Worm (Caenorhabditis elegans): Measurements from ENCODE around the gene T01G1.2.

Gene T01G1.2

DNA sequence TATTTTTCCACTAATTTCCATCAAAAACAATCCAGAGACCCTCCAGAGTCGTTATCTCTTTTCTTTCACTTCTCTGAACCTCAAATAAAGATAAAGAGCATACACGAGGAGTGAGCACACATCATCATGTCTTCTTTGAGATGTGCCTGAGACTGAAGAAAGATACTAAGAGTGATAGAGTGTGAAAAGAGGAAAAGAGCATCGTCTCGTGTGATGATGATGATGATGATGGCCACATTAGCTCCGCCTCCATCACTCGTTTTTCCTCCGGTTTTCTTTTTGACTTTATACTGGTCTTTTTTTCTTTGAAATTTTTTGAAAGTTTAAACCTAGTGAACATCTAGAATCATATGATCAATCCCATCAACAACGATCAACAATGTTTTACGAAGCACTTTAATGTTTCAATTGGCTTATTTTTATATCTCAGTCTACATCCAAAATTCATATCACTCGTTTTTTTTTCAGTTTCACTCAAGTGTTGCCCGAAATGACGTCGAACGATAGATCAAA, at the start of gene T01G1.2:
TSS of gene T01G1.2 (plus strand) at position 463 of the 513 bp plus-strand sequence.
- no peak for TF ChIP-seq ama-1 (optimal IDR thresholded peaks at IDR 0.05)
- no peak for TF ChIP-seq ceh-36 (tag; optimal IDR thresholded peaks at IDR 0.05)
- TF ChIP-seq hmbx-1 (tag; optimal IDR thresholded peaks at IDR 0.05) = no peak
- TF ChIP-seq flt-1 (GFP tag; IDR thresholded peaks at IDR 0.05) = no peak
- no peak for TF ChIP-seq scrt-1 (GFP tag; IDR thresholded peaks at IDR 0.05)
- no peak for TF ChIP-seq ets-7 (tag; optimal IDR thresholded peaks at IDR 0.05)
- no peak for TF ChIP-seq F13C5.2 (tag; optimal IDR thresholded peaks at IDR 0.05)
- no peak for TF ChIP-seq tbx-37 (GFP tag; conservative IDR thresholded peaks at IDR 0.05)
- no peak for TF ChIP-seq aly-1 (tag; optimal IDR thresholded peaks at IDR 0.05)
- TF ChIP-seq B0310.2 (tag; optimal IDR thresholded peaks at IDR 0.05) = no peak
- TF ChIP-seq hmg-4 (GFP tag; optimal IDR thresholded peaks at IDR 0.05) = no peak
- TF ChIP-seq sea-1 (GFP tag; conservative IDR thresholded peaks at IDR 0.05) = no peak
- TF ChIP-seq tra-4 (tag; optimal IDR thresholded peaks at IDR 0.05) = no peak
- no peak for TF ChIP-seq ceh-13 (GFP tag; optimal IDR thresholded peaks at IDR 0.05)
- no peak for TF ChIP-seq tbx-11 (GFP tag; IDR thresholded peaks at IDR 0.05)
- no peak for TF ChIP-seq hnd-1 (tag; optimal IDR thresholded peaks at IDR 0.05)
- TF ChIP-seq pes-1 (GFP tag; IDR thresholded peaks at IDR 0.05) = no peak

DNA sequence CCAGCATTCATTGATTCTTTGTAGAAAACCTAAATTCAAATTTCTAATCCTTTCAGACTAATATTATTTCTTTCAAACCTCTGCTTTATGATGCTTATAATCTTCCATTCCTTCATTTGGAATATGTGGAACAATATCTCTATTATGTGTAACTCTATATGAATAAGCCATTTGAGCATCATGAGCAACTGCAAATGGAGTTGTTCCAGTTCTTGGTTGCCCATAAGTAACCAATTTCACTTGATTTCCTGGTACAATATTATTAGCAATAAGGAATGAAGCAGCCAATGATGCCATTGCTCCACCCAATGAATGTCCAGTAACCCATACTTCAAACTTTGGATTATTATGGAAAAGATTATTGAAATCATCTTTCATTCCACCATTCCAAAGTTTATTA, 49.2 kb upstream of the T01G1.2 start:
- no peak for TF ChIP-seq pes-1 (GFP tag; IDR thresholded peaks at IDR 0.05)
- no peak for TF ChIP-seq sea-1 (GFP tag; conservative IDR thresholded peaks at IDR 0.05)
- no peak for TF ChIP-seq tbx-37 (GFP tag; conservative IDR thresholded peaks at IDR 0.05)
- no peak for TF ChIP-seq tbx-11 (GFP tag; IDR thresholded peaks at IDR 0.05)
- no peak for TF ChIP-seq ama-1 (optimal IDR thresholded peaks at IDR 0.05)
- TF ChIP-seq aly-1 (tag; optimal IDR thresholded peaks at IDR 0.05) = no peak
- TF ChIP-seq scrt-1 (GFP tag; IDR thresholded peaks at IDR 0.05) = no peak

DNA sequence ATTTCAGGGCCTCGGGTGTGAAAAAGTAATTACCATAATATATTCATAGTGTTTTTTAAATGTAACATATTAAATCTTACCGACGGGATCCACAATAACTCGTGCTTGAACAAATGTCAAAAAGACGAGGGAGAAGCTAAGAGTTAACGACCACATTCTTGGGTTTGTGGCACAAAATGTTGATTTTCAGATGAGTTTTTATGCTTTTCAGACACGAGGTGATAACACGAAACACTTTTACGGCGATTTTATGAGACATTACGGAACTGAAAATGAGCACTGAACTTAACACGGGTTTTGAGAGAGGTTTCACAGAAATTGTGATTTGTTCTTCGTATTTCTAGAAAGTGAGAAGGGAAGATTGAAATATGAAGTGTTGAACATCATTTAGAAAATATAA, 47.7 kb upstream of the T01G1.2 start, which contains the start of gene B0035.13:
TSS of gene B0035.13 (minus strand) at position 173 of the 400 bp plus-strand sequence.
- TF ChIP-seq tbx-37 (GFP tag; conservative IDR thresholded peaks at IDR 0.05) (no peak), hmg-4 (GFP tag; optimal IDR thresholded peaks at IDR 0.05) (no peak), ama-1 (optimal IDR thresholded peaks at IDR 0.05) (no peak), F13C5.2 (tag; optimal IDR thresholded peaks at IDR 0.05) (no peak), sea-1 (GFP tag; conservative IDR thresholded peaks at IDR 0.05) (no peak), ets-7 (tag; optimal IDR thresholded peaks at IDR 0.05) (no peak), scrt-1 (GFP tag; IDR thresholded peaks at IDR 0.05) (no peak), tbx-11 (GFP tag; IDR thresholded peaks at IDR 0.05) (no peak), ceh-36 (tag; optimal IDR thresholded peaks at IDR 0.05) (no peak), pes-1 (GFP tag; IDR thresholded peaks at IDR 0.05) (no peak), aly-1 (tag; optimal IDR thresholded peaks at IDR 0.05) (no peak), tra-4 (tag; optimal IDR thresholded peaks at IDR 0.05) (no peak), hnd-1 (tag; optimal IDR thresholded peaks at IDR 0.05) (no peak), B0310.2 (tag; optimal IDR thresholded peaks at IDR 0.05) (no peak), ceh-13 (GFP tag; optimal IDR thresholded peaks at IDR 0.05) (no peak)

DNA sequence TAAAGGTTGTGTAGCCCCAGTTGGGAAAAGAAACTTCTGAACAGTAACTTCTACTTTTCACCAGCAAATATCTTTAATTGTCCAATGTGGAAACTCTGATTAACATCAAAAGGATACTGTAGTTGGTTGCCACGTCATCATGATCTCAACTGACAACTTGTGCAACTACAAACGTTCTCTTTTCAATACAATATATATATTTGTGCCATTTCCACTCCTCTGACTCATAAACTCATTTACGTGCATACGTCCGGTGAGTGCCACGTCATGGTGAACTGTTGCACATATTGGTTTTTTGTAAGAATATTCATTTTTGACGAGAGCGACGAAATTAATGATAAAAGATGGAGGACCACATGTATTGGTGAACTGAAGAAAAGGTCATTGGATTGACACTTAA, 46.4 kb upstream of the T01G1.2 start:
- TF ChIP-seq sea-1 (GFP tag; conservative IDR thresholded peaks at IDR 0.05) = no peak
- no peak for TF ChIP-seq hnd-1 (tag; optimal IDR thresholded peaks at IDR 0.05)
- TF ChIP-seq hmg-4 (GFP tag; optimal IDR thresholded peaks at IDR 0.05) = no peak
- no peak for TF ChIP-seq aly-1 (tag; optimal IDR thresholded peaks at IDR 0.05)
- no peak for TF ChIP-seq hmbx-1 (tag; optimal IDR thresholded peaks at IDR 0.05)
- TF ChIP-seq scrt-1 (GFP tag; IDR thresholded peaks at IDR 0.05) = no peak
- TF ChIP-seq F13C5.2 (tag; optimal IDR thresholded peaks at IDR 0.05) = no peak
- no peak for TF ChIP-seq ama-1 (optimal IDR thresholded peaks at IDR 0.05)
- no peak for TF ChIP-seq tbx-11 (GFP tag; IDR thresholded peaks at IDR 0.05)
- TF ChIP-seq ets-7 (tag; optimal IDR thresholded peaks at IDR 0.05) = no peak
- TF ChIP-seq tra-4 (tag; optimal IDR thresholded peaks at IDR 0.05) = no peak
- no peak for TF ChIP-seq B0310.2 (tag; optimal IDR thresholded peaks at IDR 0.05)
- TF ChIP-seq tbx-37 (GFP tag; conservative IDR thresholded peaks at IDR 0.05) = no peak
- TF ChIP-seq pes-1 (GFP tag; IDR thresholded peaks at IDR 0.05) = no peak
- TF ChIP-seq flt-1 (GFP tag; IDR thresholded peaks at IDR 0.05) = no peak
- no peak for TF ChIP-seq ceh-13 (GFP tag; optimal IDR thresholded peaks at IDR 0.05)

DNA sequence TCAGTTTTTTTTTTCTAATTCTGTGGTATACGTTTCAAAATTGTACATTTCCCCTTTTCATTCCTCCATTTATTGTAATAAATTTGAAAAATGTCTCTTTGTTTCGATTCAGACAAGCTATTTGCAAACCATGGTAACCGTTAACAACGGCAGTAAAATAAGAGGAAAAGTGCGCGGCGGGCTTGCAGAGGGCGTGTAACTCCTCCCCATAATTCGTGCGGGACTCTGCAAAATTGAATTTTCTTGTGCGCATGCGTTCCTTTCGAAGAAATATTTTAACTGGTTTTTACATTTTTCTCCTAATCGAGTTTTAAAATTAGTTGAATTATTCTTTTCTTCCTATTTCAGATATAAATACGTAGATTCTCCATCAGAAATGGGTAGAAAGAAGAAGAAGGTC, 43.6 kb upstream of the T01G1.2 start, which contains the start of gene znf-207:
TSS of gene znf-207 (plus strand) at position 349 of the 400 bp plus-strand sequence.
- 0 out of 2 replicates have a peak, but pooled peaks have one; percentile 37 for TF ChIP-seq tbx-37 (GFP tag; conservative IDR thresholded peaks at IDR 0.05)
- 0 out of 2 replicates have a peak, but pooled peaks have one; percentile 26 for TF ChIP-seq tbx-11 (GFP tag; IDR thresholded peaks at IDR 0.05)
- peak; percentile 75 for TF ChIP-seq F13C5.2 (tag; optimal IDR thresholded peaks at IDR 0.05)
- no peak for TF ChIP-seq ceh-36 (tag; optimal IDR thresholded peaks at IDR 0.05)
- TF ChIP-seq pes-1 (GFP tag; IDR thresholded peaks at IDR 0.05) = peak; percentile 73
- TF ChIP-seq hnd-1 (tag; optimal IDR thresholded peaks at IDR 0.05) = peak; percentile 20
- TF ChIP-seq ama-1 (optimal IDR thresholded peaks at IDR 0.05) = no peak
- no peak for TF ChIP-seq B0310.2 (tag; optimal IDR thresholded peaks at IDR 0.05)
- TF ChIP-seq tra-4 (tag; optimal IDR thresholded peaks at IDR 0.05) = no peak
- peak; percentile 57 for TF ChIP-seq aly-1 (tag; optimal IDR thresholded peaks at IDR 0.05)
- TF ChIP-seq scrt-1 (GFP tag; IDR thresholded peaks at IDR 0.05) = no peak
- no peak for TF ChIP-seq ets-7 (tag; optimal IDR thresholded peaks at IDR 0.05)
- peak; percentile 9 for TF ChIP-seq hmbx-1 (tag; optimal IDR thresholded peaks at IDR 0.05)
- TF ChIP-seq hmg-4 (GFP tag; optimal IDR thresholded peaks at IDR 0.05) = no peak
- TF ChIP-seq sea-1 (GFP tag; conservative IDR thresholded peaks at IDR 0.05) = 0 out of 2 replicates have a peak, but pooled peaks have one; percentile 51
- TF ChIP-seq flt-1 (GFP tag; IDR thresholded peaks at IDR 0.05) = peak; percentile 61; the same call in 1 of the 2 replicates
- TF ChIP-seq ceh-13 (GFP tag; optimal IDR thresholded peaks at IDR 0.05) = peak; percentile 24

DNA sequence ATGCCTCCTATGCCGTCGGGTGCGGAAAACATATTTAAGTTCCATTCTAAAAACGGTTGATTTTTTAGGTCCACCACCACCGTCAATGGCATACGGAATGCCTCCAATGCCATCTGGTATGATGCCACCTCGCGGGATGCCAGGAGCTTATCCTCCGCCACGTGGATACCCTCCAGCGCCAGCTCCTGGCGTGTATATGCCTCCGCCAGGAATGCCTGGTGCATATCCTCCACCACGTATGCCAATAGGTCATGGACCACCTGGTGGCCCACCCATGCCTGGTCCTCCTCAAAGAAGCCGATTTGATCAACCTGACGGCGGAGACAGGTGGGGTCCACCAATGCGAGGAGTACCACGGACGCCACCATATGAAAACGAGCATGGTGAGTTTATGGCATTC, 42.7 kb upstream of the T01G1.2 start:
- no peak for TF ChIP-seq sea-1 (GFP tag; conservative IDR thresholded peaks at IDR 0.05)
- no peak for TF ChIP-seq B0310.2 (tag; optimal IDR thresholded peaks at IDR 0.05)
- TF ChIP-seq ets-7 (tag; optimal IDR thresholded peaks at IDR 0.05) = no peak
- no peak for TF ChIP-seq ceh-13 (GFP tag; optimal IDR thresholded peaks at IDR 0.05)
- TF ChIP-seq tbx-11 (GFP tag; IDR thresholded peaks at IDR 0.05) = no peak
- no peak for TF ChIP-seq scrt-1 (GFP tag; IDR thresholded peaks at IDR 0.05)
- no peak for TF ChIP-seq tbx-37 (GFP tag; conservative IDR thresholded peaks at IDR 0.05)
- no peak for TF ChIP-seq hmg-4 (GFP tag; optimal IDR thresholded peaks at IDR 0.05)
- TF ChIP-seq ceh-36 (tag; optimal IDR thresholded peaks at IDR 0.05) = no peak
- TF ChIP-seq tra-4 (tag; optimal IDR thresholded peaks at IDR 0.05) = no peak
- TF ChIP-seq hnd-1 (tag; optimal IDR thresholded peaks at IDR 0.05) = no peak
- TF ChIP-seq flt-1 (GFP tag; IDR thresholded peaks at IDR 0.05) = no peak
- TF ChIP-seq F13C5.2 (tag; optimal IDR thresholded peaks at IDR 0.05) = no peak
